Worm (Caenorhabditis elegans): ENCODE results near the gene Y73C8B.9.

The Y73C8B.9 gene

ce11 chrV:3194952-3195450 is 1.6 kb downstream of the Y73C8B.9 start, which contains the start of gene Y73C8B.2 (continued):
- peak; percentile 0 for TF ChIP-seq ztf-4 (tag; optimal IDR thresholded peaks at IDR 0.05)
- no peak for TF ChIP-seq nhr-23 (tag; optimal IDR thresholded peaks at IDR 0.05)
- no peak for TF ChIP-seq R02D3.7 (tag; optimal IDR thresholded peaks at IDR 0.05)
- no peak for TF ChIP-seq unc-62 (GFP tag; optimal IDR thresholded peaks at IDR 0.05)
- TF ChIP-seq unc-55 (GFP tag; optimal IDR thresholded peaks at IDR 0.05): peak; percentile 20
- peak; percentile 27 for TF ChIP-seq F13H6.1 (tag; optimal IDR thresholded peaks at IDR 0.05)
- no peak for TF ChIP-seq nhr-11 (tag; optimal IDR thresholded peaks at IDR 0.05)
- TF ChIP-seq lin-11 (tag; optimal IDR thresholded peaks at IDR 0.05): no peak
- no peak for TF ChIP-seq ztf-1 (GFP tag; conservative IDR thresholded peaks at IDR 0.05)
- TF ChIP-seq lsy-2 (tag; optimal IDR thresholded peaks at IDR 0.05): peak in 1 of 2 experiments; percentile 62
- peak; percentile 54 for TF ChIP-seq nhr-25 (tag; optimal IDR thresholded peaks at IDR 0.05)
- no peak for TF ChIP-seq elt-3 (tag; optimal IDR thresholded peaks at IDR 0.05)
- TF ChIP-seq C34F6.9 (tag; optimal IDR thresholded peaks at IDR 0.05): peak; percentile 54
- TF ChIP-seq nhr-129 (tag; optimal IDR thresholded peaks at IDR 0.05): peak; percentile 39
- TF ChIP-seq nhr-237 (tag; optimal IDR thresholded peaks at IDR 0.05): no peak

DNA sequence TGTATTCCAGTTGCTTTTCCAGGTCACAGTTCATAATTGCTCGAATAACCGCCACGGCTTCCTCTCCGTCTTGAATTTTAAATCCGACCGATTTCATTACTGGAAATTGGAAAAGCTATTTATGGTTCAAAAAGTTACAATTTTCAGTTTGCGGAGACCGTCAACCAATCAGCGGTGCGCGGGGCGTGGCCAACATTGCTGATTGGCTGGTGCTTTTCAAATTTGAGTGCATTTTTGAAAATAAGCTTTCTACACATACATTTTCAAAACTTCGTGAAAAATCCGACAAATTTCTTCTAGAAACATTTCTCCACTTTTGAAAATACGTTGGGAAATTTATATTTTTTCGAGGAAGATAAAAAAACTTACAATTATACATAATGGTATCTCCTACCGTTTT is 2.5 kb downstream of the Y73C8B.9 start:
- TF ChIP-seq mdl-1 (tag; optimal IDR thresholded peaks at IDR 0.05) (no peak), lin-39 (tag; optimal IDR thresholded peaks at IDR 0.05) (no peak), ama-1 (optimal IDR thresholded peaks at IDR 0.05) (no peak), elt-1 (tag; optimal IDR thresholded peaks at IDR 0.05) (no peak), mbf-1 (tag; optimal IDR thresholded peaks at IDR 0.05) (no peak), gmeb-1 (tag; optimal IDR thresholded peaks at IDR 0.05) (no peak), R02D3.7 (tag; optimal IDR thresholded peaks at IDR 0.05) (no peak), skn-1 (tag; optimal IDR thresholded peaks at IDR 0.05) (no peak), ceh-16 (tag; optimal IDR thresholded peaks at IDR 0.05) (no peak), mab-5 (tag; optimal IDR thresholded peaks at IDR 0.05) (no peak), blmp-1 (tag; optimal IDR thresholded peaks at IDR 0.05; ENCODE audit: insufficient read depth) (no peak), dmd-4 (tag; optimal IDR thresholded peaks at IDR 0.05) (no peak), peb-1 (tag; optimal IDR thresholded peaks at IDR 0.05) (no peak), lsy-2 (tag; optimal IDR thresholded peaks at IDR 0.05) (no peak), lin-13 (GFP tag; optimal IDR thresholded peaks at IDR 0.05) (no peak), ztf-11 (tag; optimal IDR thresholded peaks at IDR 0.05) (no peak), sma-9 (GFP tag; optimal IDR thresholded peaks at IDR 0.05) (no peak), sma-9 (tag; optimal IDR thresholded peaks at IDR 0.05) (no peak), crh-2 (tag; optimal IDR thresholded peaks at IDR 0.05) (no peak)

- TF ChIP-seq nhr-129 (tag; optimal IDR thresholded peaks at IDR 0.05) (peak; percentile 9), alr-1 (tag; optimal IDR thresholded peaks at IDR 0.05) (no peak), mdl-1 (tag; optimal IDR thresholded peaks at IDR 0.05) (no peak), lsy-2 (tag; optimal IDR thresholded peaks at IDR 0.05) (peak in 1 of 2 experiments; percentile 14), ceh-16 (tag; optimal IDR thresholded peaks at IDR 0.05) (no peak), nhr-25 (tag; optimal IDR thresholded peaks at IDR 0.05) (peak; percentile 51), peb-1 (tag; optimal IDR thresholded peaks at IDR 0.05) (no peak), ztf-1 (GFP tag; conservative IDR thresholded peaks at IDR 0.05) (no peak), R02D3.7 (tag; optimal IDR thresholded peaks at IDR 0.05) (no peak), egl-27 (tag; optimal IDR thresholded peaks at IDR 0.05) (no peak), mbf-1 (tag; optimal IDR thresholded peaks at IDR 0.05) (no peak), nhr-23 (tag; optimal IDR thresholded peaks at IDR 0.05) (no peak), nhr-237 (tag; optimal IDR thresholded peaks at IDR 0.05) (no peak), ztf-11 (tag; optimal IDR thresholded peaks at IDR 0.05) (no peak), aly-2 (tag; optimal IDR thresholded peaks at IDR 0.05) (no peak), zag-1 (tag; optimal IDR thresholded peaks at IDR 0.05) (no peak), sem-4 (tag; optimal IDR thresholded peaks at IDR 0.05) (no peak), dmd-4 (tag; optimal IDR thresholded peaks at IDR 0.05) (no peak), nhr-10 (tag; optimal IDR thresholded peaks at IDR 0.05) (no peak), nhr-11 (tag; optimal IDR thresholded peaks at IDR 0.05) (peak; percentile 47), ZK546.5 (tag; optimal IDR thresholded peaks at IDR 0.05) (no peak), sma-9 (GFP tag; optimal IDR thresholded peaks at IDR 0.05) (peak; percentile 34), sma-9 (tag; optimal IDR thresholded peaks at IDR 0.05) (no peak), gmeb-1 (tag; optimal IDR thresholded peaks at IDR 0.05) (no peak), snpc-4 (tag; optimal IDR thresholded peaks at IDR 0.05) (no peak), F13H6.1 (tag; optimal IDR thresholded peaks at IDR 0.05) (peak; percentile 8), lin-39 (tag; optimal IDR thresholded peaks at IDR 0.05) (no peak), nhr-12 (tag; optimal IDR thresholded peaks at IDR 0.05) (no peak), skn-1 (tag; optimal IDR thresholded peaks at IDR 0.05) (no peak), mab-5 (tag; optimal IDR thresholded peaks at IDR 0.05) (no peak), nhr-21 (tag; optimal IDR thresholded peaks at IDR 0.05) (no peak), ceh-82 (tag; optimal IDR thresholded peaks at IDR 0.05) (no peak), nhr-77 (tag; optimal IDR thresholded peaks at IDR 0.05) (no peak)
Measured at ce11 chrV:3196832-3197329, 3.5 kb downstream of the Y73C8B.9 start, which contains the start of the genes Y73C8B.1 and Y73C8B.5. TSS of gene Y73C8B.1 (minus strand) at chrV:3196882. TSS of gene Y73C8B.5 (plus strand) at chrV:3197268.
